Worm (Caenorhabditis elegans) whole organism, early embryonic: ENCODE measurements around the gene col-162.

Source experiments
- B0310.2 ChIP-seq: sonication (generic microtip); optimal IDR thresholded peaks from 2 replicates; lab custom pipeline; 2016; ENCODE audit warnings: mild to moderate bottlenecking, missing genetic modification characterization, missing compliant biosample characterization
- ama-1 ChIP-seq: fragments of 150-350 bp; optimal IDR thresholded peaks from 2 replicates; lab custom pipeline; 2014
- ceh-13 ChIP-seq: fragments of 200-800 bp; sonication (Bioruptor generic); optimal IDR thresholded peaks from 2 replicates; lab custom pipeline; 2018; ENCODE audit warnings: mild to moderate bottlenecking, missing genetic modification characterization, missing compliant biosample characterization
- ceh-36 ChIP-seq: sonication (generic microtip); optimal IDR thresholded peaks from 2 replicates; lab custom pipeline; 2016; ENCODE audit warnings: missing genetic modification characterization, inconsistent platforms, missing compliant biosample characterization
- ets-7 ChIP-seq: sonication (generic microtip); optimal IDR thresholded peaks from 2 replicates; lab custom pipeline; 2016; ENCODE audit warnings: missing genotype, missing genetic modification characterization, missing compliant biosample characterization
- flt-1 ChIP-seq: fragments of 200-800 bp; sonication (Bioruptor generic); IDR thresholded peaks from 2 replicates; pipeline ENCODE4 v1.3.6; 2022; ENCODE audit warnings: missing genetic modification characterization, missing compliant biosample characterization
- hmbx-1 ChIP-seq: sonication (generic microtip); optimal IDR thresholded peaks from 2 replicates; lab custom pipeline; 2016; ENCODE audit warnings: mild to moderate bottlenecking, missing genetic modification characterization, missing compliant biosample characterization
- hnd-1 ChIP-seq: sonication (generic microtip); optimal IDR thresholded peaks from 2 replicates; lab custom pipeline; 2016; ENCODE audit warnings: missing genetic modification characterization, missing compliant biosample characterization
- pes-1 ChIP-seq: fragments of 200-800 bp; sonication (Bioruptor generic); IDR thresholded peaks from 2 replicates; pipeline ENCODE4 v1.3.6; 2022; ENCODE audit warnings: missing genetic modification reagents, missing genetic modification characterization, missing compliant biosample characterization
- scrt-1 ChIP-seq: fragments of 200-800 bp; sonication (Bioruptor generic); IDR thresholded peaks from 2 replicates; pipeline ENCODE4 v1.3.6; 2022; ENCODE audit warnings: missing genetic modification characterization, missing compliant biosample characterization
- sea-1 ChIP-seq: fragments of 200-800 bp; sonication (Bioruptor generic); conservative IDR thresholded peaks from 2 replicates; pipeline ENCODE4 v1.3.6; 2022; ENCODE audit warnings: missing genetic modification characterization, missing compliant biosample characterization
- tbx-11 ChIP-seq: fragments of 200-800 bp; sonication (Bioruptor generic); IDR thresholded peaks from 2 replicates; pipeline ENCODE4 v1.3.6; 2022; ENCODE audit warnings: missing genetic modification characterization, missing compliant biosample characterization

DNA sequence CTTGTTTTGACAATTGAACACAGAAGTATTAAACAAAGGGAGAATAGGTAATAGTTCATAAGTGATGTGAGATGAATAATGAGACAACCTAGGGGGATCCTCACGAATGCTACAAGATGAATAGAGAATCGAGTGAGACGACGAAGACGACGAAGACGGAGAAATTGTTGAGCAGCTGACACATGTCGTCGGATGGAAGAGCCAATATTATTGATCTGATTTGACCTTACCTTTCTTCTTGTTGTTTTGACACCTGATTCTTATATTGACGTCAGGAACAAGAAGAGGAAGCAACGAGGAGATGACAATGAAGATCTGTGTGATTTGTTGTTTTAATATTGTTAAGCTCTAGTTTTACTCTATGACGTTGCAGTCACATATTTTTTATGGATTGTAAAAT is 31.7 kb downstream of the col-162 start, which contains the start of gene T10G3.1:
- no peak for TF ChIP-seq ama-1 (lab: Kevin White, UChicago)
- no peak for TF ChIP-seq B0310.2 (tag; lab: Kevin White, UChicago)
- TF ChIP-seq tbx-11 (GFP tag; lab: Robert Waterston, UW), result no peak
- TF ChIP-seq scrt-1, result no peak
- TF ChIP-seq ceh-36 (tag; lab: Kevin White, UChicago), result no peak
- TF ChIP-seq sea-1 (GFP tag; lab: Robert Waterston, UW), result no peak
- no peak for TF ChIP-seq hmbx-1
- no peak for TF ChIP-seq ets-7
- no peak for TF ChIP-seq pes-1
- TF ChIP-seq flt-1 (GFP tag; lab: Robert Waterston, UW), result no peak
- no peak for TF ChIP-seq hnd-1 (tag; lab: Kevin White, UChicago)
- no peak for TF ChIP-seq ceh-13 (GFP tag; lab: Kevin White, UChicago)
